Worm (Caenorhabditis elegans): ENCODE measurements around the gene R53.8.

The R53.8 gene

ce11 chrII:9965325-9965724 is 11.2 kb upstream of the R53.8 start (continued):
- TF ChIP-seq dve-1 (tag; optimal IDR thresholded peaks at IDR 0.05; ENCODE audit: insufficient read depth), result no peak
- TF ChIP-seq unc-62 (GFP tag; optimal IDR thresholded peaks at IDR 0.05 in 1 of 2), result no peak
- TF ChIP-seq unc-62 (tag; optimal IDR thresholded peaks at IDR 0.05), result no peak

ce11 chrII:9966954-9967353 is 9.6 kb upstream of the R53.8 start, which contains the start of gene dtmk-1:
TSS of gene dtmk-1 (minus strand) at chrII:9967099.
- TF ChIP-seq lin-13 (GFP tag; optimal IDR thresholded peaks at IDR 0.05) (peak; percentile 12), hif-1 (tag; optimal IDR thresholded peaks at IDR 0.05) (no peak), nhr-28 (tag; optimal IDR thresholded peaks at IDR 0.05) (no peak), jun-1 (tag; optimal IDR thresholded peaks at IDR 0.05) (no peak), dmd-9 (GFP tag; IDR thresholded peaks at IDR 0.05) (no peak), ZK337.2 (GFP tag; IDR thresholded peaks at IDR 0.05) (no peak), nhr-25 (tag; optimal IDR thresholded peaks at IDR 0.05; ENCODE audit: borderline replicate concordance, insufficient read depth) (peak; percentile 5), mdt-29 (GFP tag; IDR thresholded peaks at IDR 0.05) (no peak), zfp-3 (GFP tag; conservative IDR thresholded peaks at IDR 0.05) (0 out of 2 replicates have a peak, but pooled peaks have one; percentile 9), pha-4 (GFP tag; IDR thresholded peaks at IDR 0.05) (0 out of 2 replicates have a peak, but pooled peaks have one; percentile 10), pha-4 (tag; optimal IDR thresholded peaks at IDR 0.05) (no peak), lin-38 (GFP tag; IDR thresholded peaks at IDR 0.05) (peak; percentile 33; the same call in 1 of the 2 replicates), ama-1 (optimal IDR thresholded peaks at IDR 0.05) (peak; percentile 32)

ce11 chrII:9967999-9968706 is 8.4 kb upstream of the R53.8 start, which contains the start of the genes R53.4 and psf-1:
TSS of gene R53.4 (minus strand) at chrII:9968049.
TSS of gene psf-1 (plus strand) at chrII:9968673.
- peak; percentile 2 for TF ChIP-seq fkh-10 (GFP tag; optimal IDR thresholded peaks at IDR 0.05)
- peak; percentile 60 for TF ChIP-seq hlh-30 (tag; optimal IDR thresholded peaks at IDR 0.05; ENCODE audit: insufficient read depth)
- peak; percentile 46 for TF ChIP-seq mep-1 (tag; optimal IDR thresholded peaks at IDR 0.05)
- peak; percentile 31 for TF ChIP-seq nhr-77 (tag; optimal IDR thresholded peaks at IDR 0.05)
- TF ChIP-seq vab-7 (GFP tag; IDR thresholded peaks at IDR 0.05), result peak; percentile 30; the same call in 1 of the 2 replicates
- TF ChIP-seq zfp-3 (GFP tag; conservative IDR thresholded peaks at IDR 0.05), result no peak
- TF ChIP-seq mes-2 (tag; optimal IDR thresholded peaks at IDR 0.05; ENCODE audit: poor library complexity, severe bottlenecking), result peak; percentile 97
- TF ChIP-seq T20F7.1 (GFP tag; optimal IDR thresholded peaks at IDR 0.05), result peak; percentile 60
- TF ChIP-seq dve-1 (tag; optimal IDR thresholded peaks at IDR 0.05; ENCODE audit: insufficient read depth), result peak; percentile 43
- no peak for TF ChIP-seq Y48G9A.11 (GFP tag; IDR thresholded peaks at IDR 0.05)
- no peak for TF ChIP-seq Y105C5A.15 (GFP tag; IDR thresholded peaks at IDR 0.05)
- TF ChIP-seq arid-1 (GFP tag; conservative IDR thresholded peaks at IDR 0.05), result 0 out of 2 replicates have a peak, but pooled peaks have one; percentile 10
- no peak for TF ChIP-seq zip-2 (tag; optimal IDR thresholded peaks at IDR 0.05)
- peak; percentile 2 for TF ChIP-seq lin-13 (GFP tag; optimal IDR thresholded peaks at IDR 0.05)
- peak; percentile 3 for TF ChIP-seq pqm-1 (tag; optimal IDR thresholded peaks at IDR 0.05)
- no peak for TF ChIP-seq attf-4 (tag; optimal IDR thresholded peaks at IDR 0.05)
- TF ChIP-seq egl-27 (tag; optimal IDR thresholded peaks at IDR 0.05), result no peak
- TF ChIP-seq daf-16 (GFP tag; optimal IDR thresholded peaks at IDR 0.05), result no peak
- TF ChIP-seq daf-16 (tag; optimal IDR thresholded peaks at IDR 0.05), result peak; percentile 23
- no peak for TF ChIP-seq R02D3.7 (tag; optimal IDR thresholded peaks at IDR 0.05)
- TF ChIP-seq spr-3 (GFP tag; optimal IDR thresholded peaks at IDR 0.05), result no peak
- peak; percentile 22 for TF ChIP-seq mxl-3 (GFP tag; optimal IDR thresholded peaks at IDR 0.05)
- TF ChIP-seq rbr-2 (tag; optimal IDR thresholded peaks at IDR 0.05), result peak; percentile 49
- peak; percentile 85 for TF ChIP-seq dpl-1 (GFP tag; optimal IDR thresholded peaks at IDR 0.05)
- TF ChIP-seq lsy-2 (tag; optimal IDR thresholded peaks at IDR 0.05), result peak in 1 of 2 experiments; percentile 90
- TF ChIP-seq ces-1 (GFP tag; optimal IDR thresholded peaks at IDR 0.05), result no peak
- no peak for TF ChIP-seq unc-62 (GFP tag; optimal IDR thresholded peaks at IDR 0.05 in 1 of 2)
- TF ChIP-seq unc-62 (tag; optimal IDR thresholded peaks at IDR 0.05), result no peak
- no peak for TF ChIP-seq F26F4.8 (GFP tag; conservative IDR thresholded peaks at IDR 0.05)
- peak; percentile 42 for TF ChIP-seq nhr-6 (tag; optimal IDR thresholded peaks at IDR 0.05)
- TF ChIP-seq lin-39 (tag; optimal IDR thresholded peaks at IDR 0.05), result no peak
- TF ChIP-seq nhr-41 (GFP tag; IDR thresholded peaks at IDR 0.05), result no peak
- TF ChIP-seq fos-1 (tag; optimal IDR thresholded peaks at IDR 0.05), result no peak
- TF ChIP-seq ceh-44 (GFP tag; IDR thresholded peaks at IDR 0.05), result peak; percentile 61; the same call in 1 of the 2 replicates
- TF ChIP-seq ceh-20 (GFP tag; IDR thresholded peaks at IDR 0.05), result no peak

Data from whole organism, L4 larva.